Worm (Caenorhabditis elegans): ENCODE measurements around the gene npr-7.

The npr-7 gene

DNA sequence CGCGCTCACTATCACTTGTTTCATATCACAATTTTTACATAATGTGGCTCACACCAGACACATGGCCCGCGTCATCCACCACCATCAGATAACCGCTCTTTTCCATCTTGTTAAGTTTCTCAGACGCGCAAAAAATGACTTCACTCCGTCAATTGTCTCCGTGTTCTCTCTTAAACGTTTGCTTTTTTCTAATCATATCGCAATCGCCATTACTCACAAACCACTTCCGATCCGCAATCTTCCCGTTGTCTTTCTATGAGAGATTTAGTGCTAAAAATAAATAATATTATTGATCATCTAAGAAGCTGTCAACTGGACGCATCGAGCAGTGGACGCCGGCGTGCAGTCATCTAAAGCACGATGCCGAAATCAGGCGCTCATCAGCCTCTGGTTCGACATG, 15.6 kb downstream of the npr-7 start, which contains the start of gene tmc-2:
TSS of gene tmc-2 (plus strand) at position 301 of the 400 bp plus-strand sequence.
- no peak for TF ChIP-seq ztf-11 (tag; optimal IDR thresholded peaks at IDR 0.05)
- no peak for TF ChIP-seq lin-39 (tag; optimal IDR thresholded peaks at IDR 0.05)
- TF ChIP-seq unc-62 (GFP tag; optimal IDR thresholded peaks at IDR 0.05) = no peak
- no peak for TF ChIP-seq nhr-43 (tag; optimal IDR thresholded peaks at IDR 0.05; ENCODE audit: poor library complexity, severe bottlenecking)
- TF ChIP-seq lsy-12 (tag; optimal IDR thresholded peaks at IDR 0.05) = no peak
- no peak for TF ChIP-seq mdl-1 (tag; optimal IDR thresholded peaks at IDR 0.05)
- no peak for TF ChIP-seq fkh-10 (GFP tag; optimal IDR thresholded peaks at IDR 0.05)
- TF ChIP-seq lin-15B (tag; optimal IDR thresholded peaks at IDR 0.05) = no peak
- TF ChIP-seq pha-4 (tag; optimal IDR thresholded peaks at IDR 0.05) = no peak
- no peak for TF ChIP-seq fkh-2 (tag; optimal IDR thresholded peaks at IDR 0.05)
- TF ChIP-seq elt-2 (tag; optimal IDR thresholded peaks at IDR 0.05) = no peak
- TF ChIP-seq daf-12 (tag; optimal IDR thresholded peaks at IDR 0.05) = no peak
- TF ChIP-seq ZK546.5 (tag; optimal IDR thresholded peaks at IDR 0.05) = no peak
- TF ChIP-seq aly-2 (tag; optimal IDR thresholded peaks at IDR 0.05) = no peak
- TF ChIP-seq R02D3.7 (tag; optimal IDR thresholded peaks at IDR 0.05) = no peak
- no peak for TF ChIP-seq elt-3 (tag; optimal IDR thresholded peaks at IDR 0.05)
- TF ChIP-seq tbx-2 (tag; optimal IDR thresholded peaks at IDR 0.05) = no peak
- no peak for TF ChIP-seq egl-27 (tag; optimal IDR thresholded peaks at IDR 0.05)

DNA sequence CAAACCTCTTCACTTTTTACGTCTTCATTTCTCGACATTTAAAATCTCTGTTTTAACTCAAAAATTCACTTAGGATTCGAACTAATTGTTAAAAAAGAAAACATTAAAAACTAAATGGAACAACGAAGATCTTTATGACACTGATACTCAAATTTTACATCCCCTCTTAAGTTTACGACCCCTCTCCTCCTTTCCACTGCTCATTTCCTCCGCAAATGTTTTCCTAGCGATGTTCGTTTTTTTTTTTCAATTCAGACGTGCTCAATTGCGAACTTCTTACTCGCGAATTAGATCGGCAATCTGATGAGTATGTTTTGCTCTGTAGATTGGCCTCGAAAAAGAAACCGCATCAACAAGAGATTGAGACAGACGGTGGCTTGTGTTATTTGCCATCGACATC, 16.2 kb downstream of the npr-7 start:
- TF ChIP-seq unc-39 (tag; optimal IDR thresholded peaks at IDR 0.05) (no peak), elt-2 (tag; optimal IDR thresholded peaks at IDR 0.05) (no peak), pha-4 (tag; optimal IDR thresholded peaks at IDR 0.05) (no peak), nhr-12 (tag; optimal IDR thresholded peaks at IDR 0.05) (no peak), lin-15B (tag; optimal IDR thresholded peaks at IDR 0.05) (no peak), ztf-11 (tag; optimal IDR thresholded peaks at IDR 0.05) (no peak)

DNA sequence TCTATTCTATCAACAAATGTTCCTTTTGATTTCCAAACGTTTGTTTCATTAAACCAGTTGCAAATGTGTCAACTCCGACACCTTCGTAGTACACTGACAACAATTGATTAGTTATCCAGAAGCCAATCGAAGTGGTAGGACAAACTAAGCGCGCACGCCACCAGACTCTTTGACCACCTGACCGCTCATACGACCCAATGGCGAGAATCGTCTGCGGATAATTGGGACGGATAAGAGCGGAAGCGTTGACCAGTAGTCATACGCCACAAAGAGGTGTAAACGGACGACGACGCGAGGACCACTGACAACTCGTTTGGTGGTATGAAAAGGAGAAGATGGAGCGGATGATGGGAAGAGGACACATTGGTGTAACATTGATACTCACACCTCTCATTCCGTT, 18.6 kb downstream of the npr-7 start:
- TF ChIP-seq nhr-28 (tag; optimal IDR thresholded peaks at IDR 0.05) (no peak), nfya-1 (tag; optimal IDR thresholded peaks at IDR 0.05; ENCODE audit: insufficient read depth) (peak; percentile 45)

DNA sequence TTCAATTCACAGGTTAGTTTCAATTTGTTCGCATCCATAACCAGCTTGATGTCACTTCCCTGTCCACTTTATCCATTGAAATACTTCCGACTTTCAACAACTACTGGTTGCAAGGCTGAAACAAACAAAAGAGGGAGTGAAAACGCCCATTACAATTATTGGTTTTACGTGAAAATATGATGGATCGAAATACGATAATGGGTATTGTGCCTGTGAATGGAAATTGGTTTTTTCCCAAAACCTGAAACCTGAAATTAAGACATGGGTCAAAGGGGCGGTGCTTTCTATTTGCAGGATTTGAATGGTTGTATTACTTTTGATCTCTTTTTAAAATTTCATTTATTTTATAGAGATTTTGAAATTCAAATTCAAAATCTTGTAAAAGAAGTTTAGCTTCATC, 20.1 kb downstream of the npr-7 start, which contains the start of gene B0416.2:
TSS of gene B0416.2 (plus strand) at position 301 of the 400 bp plus-strand sequence.
- TF ChIP-seq ztf-4 (tag; optimal IDR thresholded peaks at IDR 0.05) (no peak), R02D3.7 (tag; optimal IDR thresholded peaks at IDR 0.05) (no peak), nhr-77 (tag; optimal IDR thresholded peaks at IDR 0.05) (no peak), unc-39 (tag; optimal IDR thresholded peaks at IDR 0.05) (no peak), skn-1 (tag; optimal IDR thresholded peaks at IDR 0.05) (no peak), ama-1 (optimal IDR thresholded peaks at IDR 0.05) (no peak), daf-12 (tag; optimal IDR thresholded peaks at IDR 0.05) (no peak), ceh-82 (tag; optimal IDR thresholded peaks at IDR 0.05) (no peak)

DNA sequence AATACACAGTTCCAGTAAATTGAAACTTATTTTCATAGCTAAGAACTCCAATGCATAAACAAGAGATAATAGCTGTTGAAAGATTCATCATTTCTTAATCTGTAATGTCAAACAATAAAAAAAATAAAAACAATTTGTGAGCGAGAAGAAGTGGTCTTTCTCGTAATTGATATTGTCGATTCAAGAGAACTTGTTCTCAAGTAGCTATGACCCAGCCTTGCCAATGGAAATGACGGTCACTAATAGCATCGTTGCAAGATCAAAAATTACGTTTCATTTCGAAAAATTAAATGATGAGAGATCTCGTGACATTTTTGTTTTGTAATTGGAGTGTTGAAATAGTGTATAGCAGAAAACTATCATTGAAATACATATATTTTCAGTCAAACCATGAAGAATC, 21.1 kb downstream of the npr-7 start, which contains the start of gene B0416.7:
TSS of gene B0416.7 (minus strand) at position 101 of the 400 bp plus-strand sequence.
- TF ChIP-seq nhr-28 (tag; optimal IDR thresholded peaks at IDR 0.05) = no peak
- TF ChIP-seq egl-5 (tag; optimal IDR thresholded peaks at IDR 0.05) = no peak
- no peak for TF ChIP-seq fos-1 (tag; optimal IDR thresholded peaks at IDR 0.05)
- TF ChIP-seq nhr-43 (tag; optimal IDR thresholded peaks at IDR 0.05; ENCODE audit: poor library complexity, severe bottlenecking) = no peak
- no peak for TF ChIP-seq ceh-9 (tag; optimal IDR thresholded peaks at IDR 0.05)
- TF ChIP-seq ztf-11 (tag; optimal IDR thresholded peaks at IDR 0.05) = no peak
- no peak for TF ChIP-seq ceh-82 (tag; optimal IDR thresholded peaks at IDR 0.05)
- TF ChIP-seq mml-1 (tag; optimal IDR thresholded peaks at IDR 0.05) = no peak
- no peak for TF ChIP-seq lsy-12 (tag; optimal IDR thresholded peaks at IDR 0.05)
- TF ChIP-seq aly-2 (tag; optimal IDR thresholded peaks at IDR 0.05) = no peak
- TF ChIP-seq egl-27 (tag; optimal IDR thresholded peaks at IDR 0.05) = no peak
- TF ChIP-seq pqm-1 (tag; optimal IDR thresholded peaks at IDR 0.05) = no peak

DNA sequence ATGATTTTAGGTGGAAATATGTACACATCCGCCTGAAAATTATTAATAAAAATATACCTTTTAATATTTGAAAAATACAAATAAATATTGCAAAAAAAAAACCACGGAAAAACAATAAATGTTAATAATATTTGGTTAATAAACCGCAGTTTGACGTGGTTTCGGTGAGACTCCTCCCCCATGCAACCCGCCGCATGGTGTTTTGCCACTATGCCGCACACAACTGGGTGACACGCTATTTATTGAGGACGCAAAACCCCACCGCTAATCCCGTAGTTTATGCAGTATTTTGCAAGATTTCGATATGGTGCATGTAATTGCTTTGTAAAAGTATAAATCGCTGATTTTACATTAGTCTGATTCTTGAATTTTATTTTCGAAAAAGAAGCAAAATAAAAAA, 22.4 kb downstream of the npr-7 start, which contains the start of gene gly-13:
TSS of gene gly-13 (minus strand) at position 32 of the 400 bp plus-strand sequence.
- TF ChIP-seq nhr-23 (tag; optimal IDR thresholded peaks at IDR 0.05) (peak; percentile 19), nfya-1 (tag; optimal IDR thresholded peaks at IDR 0.05; ENCODE audit: insufficient read depth) (peak; percentile 8), elt-2 (tag; optimal IDR thresholded peaks at IDR 0.05) (peak; percentile 19), ceh-82 (tag; optimal IDR thresholded peaks at IDR 0.05) (no peak)
